Worm (Caenorhabditis elegans): Measurements from ENCODE around the gene znf-598.

ce11 chrII:6979646-6980045, 46.0 kb upstream of the znf-598 start, which contains the start of gene C15F1.2:
- TF ChIP-seq nhr-41 (GFP tag; IDR thresholded peaks at IDR 0.05) (no peak), lin-13 (GFP tag; optimal IDR thresholded peaks at IDR 0.05) (no peak), nhr-237 (tag; optimal IDR thresholded peaks at IDR 0.05) (no peak)

Measured in whole organism, L4 larva.